Fruit fly (Drosophila melanogaster) whole organism, embryonic: ENCODE results near the gene TTLL4B.

Experiments used
- B-H1 ChIP-seq: fragments of 200-800 bp; sonication (Bioruptor generic); IDR thresholded peaks from 3 replicates; pipeline ENCODE4 v1.3.6; 2022; ENCODE audit warnings: missing biosample characterization, missing genetic modification characterization
- Bgb ChIP-seq: fragments of 200-800 bp; sonication (Bioruptor generic); IDR thresholded peaks from 2 replicates; pipeline ENCODE4 v1.3.6; 2022; ENCODE audit warnings: missing biosample characterization, missing genetic modification characterization; ENCODE audit not compliant: partially characterized antibody
- CG10267 ChIP-seq: fragments of 200-800 bp; sonication (Bioruptor generic); optimal IDR thresholded peaks from 2 replicates; lab custom pipeline; 2018; ENCODE audit warnings: missing biosample characterization, mild to moderate bottlenecking, missing genetic modification characterization, moderate library complexity
- CG12236 ChIP-seq: fragments of 200-800 bp; sonication (Bioruptor generic); optimal IDR thresholded peaks from 2 replicates; lab custom pipeline; 2016; ENCODE audit warnings: missing biosample characterization, missing genetic modification characterization
- CG13296 ChIP-seq: fragments of 200-800 bp; sonication (Bioruptor generic); optimal IDR thresholded peaks from 3 replicates; lab custom pipeline; 2018; ENCODE audit warnings: missing biosample characterization, mild to moderate bottlenecking, missing genetic modification characterization
- CG13775 ChIP-seq: fragments of 200-800 bp; sonication (Bioruptor generic); optimal IDR thresholded peaks from 3 replicates; lab custom pipeline; 2017; ENCODE audit warnings: missing biosample characterization, mild to moderate bottlenecking, missing genetic modification characterization
- CG2129 ChIP-seq: fragments of 200-800 bp; sonication (Bioruptor generic); IDR thresholded peaks from 2 replicates; pipeline ENCODE4 v1.3.6; 2022; ENCODE audit warnings: missing biosample characterization, missing genetic modification characterization; ENCODE audit not compliant: partially characterized antibody
- CG30020 ChIP-seq: fragments of 200-800 bp; optimal IDR thresholded peaks from 2 replicates; lab custom pipeline; 2019; ENCODE audit warnings: missing biosample characterization, mild to moderate bottlenecking, missing genetic modification characterization, moderate library complexity
- CG4360 ChIP-seq: fragments of 200-800 bp; sonication (Bioruptor generic); IDR thresholded peaks from 2 replicates; pipeline ENCODE4 v1.3.6; 2022; ENCODE audit warnings: missing biosample characterization, missing genetic modification characterization
- CG6175 ChIP-seq: fragments of 200-800 bp; sonication (Bioruptor generic); IDR thresholded peaks from 3 replicates; pipeline ENCODE4 v1.3.6; 2022; ENCODE audit warnings: missing biosample characterization, missing genetic modification characterization
- CG6272 ChIP-seq: fragments of 200-800 bp; sonication (Bioruptor generic); IDR thresholded peaks from 2 replicates; pipeline ENCODE4 v1.3.6; 2022; ENCODE audit warnings: missing biosample characterization, missing genetic modification characterization
- CG6765 ChIP-seq: fragments of 200-800 bp; sonication (Bioruptor generic); optimal IDR thresholded peaks from 3 replicates; lab custom pipeline; 2017; ENCODE audit warnings: missing biosample characterization, mild to moderate bottlenecking, missing genetic modification characterization
- Dbx ChIP-seq: fragments of 200-800 bp; sonication (Bioruptor generic); IDR thresholded peaks from 3 replicates; pipeline ENCODE4 v1.3.6; 2022; ENCODE audit warnings: missing biosample characterization, missing genetic modification characterization
- Dek ChIP-seq: fragments of 200-800 bp; sonication (Bioruptor generic); optimal IDR thresholded peaks from 3 replicates; lab custom pipeline; 2019; ENCODE audit warnings: missing biosample characterization, mild to moderate bottlenecking, missing genetic modification characterization, moderate library complexity
- Eip74EF ChIP-seq, 2 experiments: fragments of 200-800 bp in 1 of 2; fragments of >200 bp in 1 of 2; sonication (Bioruptor generic) in 1 of 2; optimal IDR thresholded peaks; 2 replicates each; lab custom pipeline; 2017 to 2019; ENCODE audit warnings: missing biosample characterization in 2 of 2, missing genetic modification characterization in 2 of 2, mild to moderate bottlenecking in 1 of 2, moderate library complexity in 1 of 2
- Kr ChIP-seq: fragments of 200-800 bp; sonication (Bioruptor generic); optimal IDR thresholded peaks from 2 replicates; lab custom pipeline; 2017; ENCODE audit warnings: missing biosample characterization, mild to moderate bottlenecking, missing genetic modification characterization
- Meics ChIP-seq: fragments of 200-800 bp; sonication (Bioruptor generic); optimal IDR thresholded peaks from 2 replicates; lab custom pipeline; 2017; ENCODE audit warnings: missing biosample characterization, mild to moderate bottlenecking, missing genetic modification characterization
- Pdp1 ChIP-seq, 2 experiments: fragments of 200-800 bp; sonication (Bioruptor generic); optimal IDR thresholded peaks; 3 replicates each; lab custom pipeline; 2016; ENCODE audit warnings: missing biosample characterization in 2 of 2, missing genetic modification characterization in 2 of 2, mild to moderate bottlenecking in 1 of 2, moderate library complexity in 1 of 2
- Poxn ChIP-seq: fragments of 200-800 bp; sonication (Bioruptor generic); IDR thresholded peaks from 2 replicates; pipeline ENCODE4 v1.3.6; 2022; ENCODE audit warnings: missing biosample characterization, missing genetic modification characterization
- chif ChIP-seq, 2 experiments: fragments of 200-800 bp; sonication (Bioruptor generic); optimal IDR thresholded peaks; 3 replicates each; lab custom pipeline; 2016; ENCODE audit warnings: missing biosample characterization in 2 of 2, missing genetic modification characterization in 2 of 2
- chinmo ChIP-seq: fragments of 200-800 bp; sonication (Bioruptor generic); IDR thresholded peaks from 4 replicates; pipeline ENCODE4 v1.3.6; 2022; ENCODE audit warnings: missing biosample characterization, missing genetic modification characterization; ENCODE audit not compliant: partially characterized antibody
- chm ChIP-seq: fragments of 200-800 bp; sonication (Bioruptor generic); IDR thresholded peaks from 2 replicates; pipeline ENCODE4 v1.3.6; 2022; ENCODE audit warnings: missing biosample characterization, missing genetic modification characterization
- corto ChIP-seq: fragments of 200-800 bp; sonication (Bioruptor generic); optimal IDR thresholded peaks from 2 replicates; lab custom pipeline; 2016; ENCODE audit warnings: missing biosample characterization, mild to moderate bottlenecking, missing genetic modification characterization, moderate library complexity
- dimm ChIP-seq: fragments of 200-800 bp; sonication (Bioruptor generic); IDR thresholded peaks from 2 replicates; pipeline ENCODE4 v1.3.6; 2022; ENCODE audit warnings: missing biosample characterization, missing genetic modification characterization
- dm ChIP-seq: fragments of 200-800 bp; sonication (Bioruptor generic); optimal IDR thresholded peaks from 3 replicates; lab custom pipeline; 2016; ENCODE audit warnings: missing biosample characterization, missing genetic modification characterization
- dysf ChIP-seq: fragments of 200-800 bp; sonication (Bioruptor generic); IDR thresholded peaks from 3 replicates; pipeline ENCODE4 v1.3.6; 2022; ENCODE audit warnings: missing biosample characterization, missing genetic modification characterization
- en ChIP-seq: fragments of 200-800 bp; sonication (Bioruptor generic); optimal IDR thresholded peaks from 2 replicates; lab custom pipeline; 2016; ENCODE audit warnings: missing biosample characterization, missing genetic modification characterization
- fu2 ChIP-seq: fragments of 200-800 bp; sonication (Bioruptor generic); optimal IDR thresholded peaks from 2 replicates; lab custom pipeline; 2016; ENCODE audit warnings: missing biosample characterization, missing genetic modification characterization
- ham ChIP-seq: fragments of 200-800 bp; sonication (Bioruptor generic); IDR thresholded peaks from 2 replicates; pipeline ENCODE4 v1.3.6; 2022; ENCODE audit warnings: missing biosample characterization, missing genetic modification characterization
- hb ChIP-seq: fragments of 200-800 bp; sonication (Bioruptor generic); IDR thresholded peaks from 3 replicates; pipeline ENCODE4 v1.3.6; 2022; ENCODE audit warnings: missing biosample characterization, missing genetic modification characterization; ENCODE audit not compliant: partially characterized antibody
- hbn ChIP-seq: fragments of 200-800 bp; sonication (Bioruptor generic); IDR thresholded peaks from 2 replicates; pipeline ENCODE4 v1.3.6; 2022; ENCODE audit warnings: missing biosample characterization, missing genetic modification characterization; ENCODE audit not compliant: partially characterized antibody
- hkb ChIP-seq, 2 experiments: fragments of 200-800 bp in 1 of 2; fragments of >200 bp in 1 of 2; sonication (Bioruptor generic) in 1 of 2; IDR thresholded peaks in 1 of 2; optimal IDR thresholded peaks in 1 of 2; 2 replicates each; pipeline versions ENCODE4 v1.3.6 to Lab custom; 2017 to 2022; ENCODE audit warnings: missing biosample characterization in 1 of 2, missing genetic modification characterization in 1 of 2
- kay ChIP-seq: fragments of 200-800 bp; sonication (Bioruptor generic); optimal IDR thresholded peaks from 2 replicates; lab custom pipeline; 2016; ENCODE audit warnings: missing biosample characterization, missing genetic modification characterization
- lab ChIP-seq: fragments of 200-800 bp; sonication (Bioruptor generic); optimal IDR thresholded peaks from 3 replicates; lab custom pipeline; 2017; ENCODE audit warnings: missing biosample characterization, missing genetic modification characterization, mild to moderate bottlenecking, moderate library complexity, missing genetic modification reagents
- lilli ChIP-seq: fragments of 200-800 bp; sonication (Bioruptor generic); optimal IDR thresholded peaks from 3 replicates; lab custom pipeline; 2016; ENCODE audit warnings: missing biosample characterization, missing genetic modification characterization
- lov ChIP-seq, 2 experiments: fragments of 200-800 bp in 1 of 2; fragments of >200 bp in 1 of 2; sonication (Bioruptor generic) in 1 of 2; IDR thresholded peaks in 1 of 2; optimal IDR thresholded peaks in 1 of 2; 2 replicates in 1 of 2; 3 replicates in 1 of 2; pipeline versions ENCODE4 v1.3.6 to Lab custom; 2017 to 2022; ENCODE audit warnings: missing biosample characterization in 1 of 2, missing genetic modification characterization in 1 of 2
- nerfin-1 ChIP-seq: fragments of 200-800 bp; sonication (Bioruptor generic); optimal IDR thresholded peaks from 3 replicates; lab custom pipeline; 2019; ENCODE audit warnings: missing biosample characterization, mild to moderate bottlenecking, missing genetic modification characterization, moderate library complexity
- nom ChIP-seq: fragments of 200-800 bp; sonication (Bioruptor generic); optimal IDR thresholded peaks from 2 replicates; lab custom pipeline; 2017; ENCODE audit warnings: missing biosample characterization, missing genetic modification characterization, mild to moderate bottlenecking, moderate library complexity, missing genetic modification reagents
- onecut ChIP-seq: fragments of 200-800 bp; sonication (Bioruptor generic); IDR thresholded peaks from 2 replicates; pipeline ENCODE4 v1.3.6; 2022; ENCODE audit warnings: missing biosample characterization, missing genetic modification characterization
- otp ChIP-seq: fragments of 200-800 bp; sonication (Bioruptor generic); IDR thresholded peaks from 3 replicates; pipeline ENCODE4, ENCODE4 v1.3.6; 2022; ENCODE audit warnings: missing biosample characterization, missing genetic modification characterization
- pfk ChIP-seq: fragments of 200-800 bp; sonication (Bioruptor generic); optimal IDR thresholded peaks from 2 replicates; lab custom pipeline; 2018; ENCODE audit warnings: missing biosample characterization, mild to moderate bottlenecking, missing genetic modification characterization, moderate library complexity
- pnt ChIP-seq: fragments of 200-800 bp; sonication (Bioruptor generic); optimal IDR thresholded peaks from 3 replicates; lab custom pipeline; 2016; ENCODE audit warnings: missing biosample characterization, missing genetic modification characterization
- repo ChIP-seq: fragments of 200-800 bp; sonication (Bioruptor generic); optimal IDR thresholded peaks from 2 replicates; lab custom pipeline; 2016; ENCODE audit warnings: missing biosample characterization, missing genetic modification characterization
- sc ChIP-seq, 3 experiments: fragments of >200 bp in 2 of 3; fragments of 200-800 bp in 1 of 3; sonication (Bioruptor generic) in 1 of 3; optimal IDR thresholded peaks; 2 replicates in 2 of 3; 3 replicates in 1 of 3; lab custom pipeline; 2017; ENCODE audit warnings: mild to moderate bottlenecking in 1 of 3, missing biosample characterization in 1 of 3, missing genetic modification characterization in 1 of 3, missing genetic modification reagents in 1 of 3
- sisA ChIP-seq: fragments of 200-800 bp; sonication (Bioruptor generic); IDR thresholded peaks from 2 replicates; pipeline ENCODE4 v1.3.6; 2022; ENCODE audit warnings: missing biosample characterization, missing genetic modification characterization
- stwl ChIP-seq: fragments of 200-800 bp; sonication (Bioruptor generic); optimal IDR thresholded peaks from 3 replicates; lab custom pipeline; 2018; ENCODE audit warnings: missing biosample characterization, mild to moderate bottlenecking, missing genetic modification characterization, moderate library complexity
- tup ChIP-seq: fragments of 200-800 bp; sonication (Bioruptor generic); optimal IDR thresholded peaks from 2 replicates; lab custom pipeline; 2016; ENCODE audit warnings: missing biosample characterization, mild to moderate bottlenecking, missing genetic modification characterization, moderate library complexity
- tx ChIP-seq: fragments of 200-800 bp; sonication (Bioruptor generic); optimal IDR thresholded peaks from 2 replicates; lab custom pipeline; 2016; ENCODE audit warnings: missing biosample characterization, missing genetic modification characterization
- zf30C ChIP-seq: fragments of 200-800 bp; sonication (Bioruptor generic); optimal IDR thresholded peaks from 3 replicates; lab custom pipeline; 2018; ENCODE audit warnings: missing biosample characterization, mild to moderate bottlenecking, missing genetic modification characterization

Gene TTLL4B

DNA sequence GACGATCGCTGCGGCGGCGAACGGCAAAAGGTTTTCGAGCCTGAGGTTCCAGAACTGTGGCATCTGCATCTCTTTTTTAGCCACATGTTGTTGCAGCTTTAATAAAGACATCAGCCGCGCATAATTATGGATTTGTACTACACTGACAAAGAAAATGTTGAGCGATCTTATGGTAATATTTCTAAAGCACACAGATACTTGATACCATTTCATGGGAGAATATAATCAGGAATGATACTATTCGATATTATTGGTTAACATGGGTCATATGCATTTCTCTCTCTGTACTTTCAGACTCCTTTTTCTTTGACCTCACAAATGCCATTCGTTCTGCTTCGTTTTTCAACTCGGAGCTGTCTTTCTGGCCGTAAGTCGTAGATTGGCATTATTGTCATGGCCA lies 10.3 kb upstream of the TTLL4B start (continued):
- no peak for TF ChIP-seq onecut
- no peak for TF ChIP-seq hkb (optimal IDR thresholded peaks at IDR 0.05; lab: Kevin White, UChicago)
- TF ChIP-seq hkb (GFP tag; IDR thresholded peaks at IDR 0.05; lab: Robert Waterston, UW): no peak
- TF ChIP-seq nom: no peak
- no peak for TF ChIP-seq repo
- TF ChIP-seq stwl: peak; percentile 2
- TF ChIP-seq en: peak; percentile 15
- TF ChIP-seq Kr (GFP tag; lab: Kevin White, UChicago): no peak
- TF ChIP-seq CG2129 (GFP tag; lab: Robert Waterston, UW): no peak
- TF ChIP-seq tup (GFP tag; lab: Kevin White, UChicago): no peak
- no peak for TF ChIP-seq fu2 (GFP tag; lab: Kevin White, UChicago)
- peak; percentile 37; the same call in 1 of the 2 replicates for TF ChIP-seq CG4360 (GFP tag; lab: Robert Waterston, UW)
- no peak for TF ChIP-seq Poxn (GFP tag; lab: Robert Waterston, UW)
- peak; percentile 66; the same call in 1 of the 2 replicates for TF ChIP-seq chm (GFP tag; lab: Robert Waterston, UW)
- TF ChIP-seq corto (GFP tag; lab: Kevin White, UChicago): no peak
- TF ChIP-seq Dek (tag; lab: Kevin White, UChicago): no peak
- TF ChIP-seq lov (optimal IDR thresholded peaks at IDR 0.05; lab: Kevin White, UChicago): no peak
- TF ChIP-seq lov (GFP tag; IDR thresholded peaks at IDR 0.05; lab: Robert Waterston, UW): 0 out of 3 replicates have a peak, but pooled peaks have one; percentile 55
- TF ChIP-seq tx (GFP tag; lab: Kevin White, UChicago): no peak
- TF ChIP-seq sc (optimal IDR thresholded peaks at IDR 0.05; lab: Kevin White, UChicago): no peak
- TF ChIP-seq sc (GFP tag; optimal IDR thresholded peaks at IDR 0.05; lab: Kevin White, UChicago): peak; percentile 35
- TF ChIP-seq CG13296 (GFP tag; lab: Kevin White, UChicago): no peak
- no peak for TF ChIP-seq Meics (GFP tag; lab: Kevin White, UChicago)
- TF ChIP-seq kay: no peak
- TF ChIP-seq Eip74EF (GFP tag; optimal IDR thresholded peaks at IDR 0.05; lab: Kevin White, UChicago): no peak
- TF ChIP-seq pnt (GFP tag; lab: Kevin White, UChicago): peak; percentile 56
- TF ChIP-seq B-H1: no peak
- TF ChIP-seq Bgb: no peak
- TF ChIP-seq CG6272 (GFP tag; lab: Robert Waterston, UW): no peak
- TF ChIP-seq sisA: peak; percentile 53
- no peak; the same call in 2 of the 3 replicates for TF ChIP-seq dysf (GFP tag; lab: Robert Waterston, UW)
- TF ChIP-seq pfk (GFP tag; lab: Kevin White, UChicago): no peak
- no peak for TF ChIP-seq ham (GFP tag; lab: Robert Waterston, UW)
- peak; percentile 6 for TF ChIP-seq dm
- peak; percentile 9 for TF ChIP-seq CG13775 (GFP tag; lab: Kevin White, UChicago)
- TF ChIP-seq CG10267: peak; percentile 62
- no peak for TF ChIP-seq hbn (GFP tag; lab: Robert Waterston, UW)
- peak in 1 of 2 experiments; percentile 25 for TF ChIP-seq Pdp1 (GFP tag; optimal IDR thresholded peaks at IDR 0.05; lab: Kevin White, UChicago)
- peak; percentile 64 for TF ChIP-seq zf30C (GFP tag; lab: Kevin White, UChicago)
- TF ChIP-seq otp (GFP tag; lab: Robert Waterston, UW): no peak
- no peak for TF ChIP-seq hb (GFP tag; lab: Robert Waterston, UW)
- no peak for TF ChIP-seq Dbx (GFP tag; lab: Robert Waterston, UW)
- peak; percentile 42 for TF ChIP-seq nerfin-1 (tag; lab: Kevin White, UChicago)
- TF ChIP-seq CG6765 (GFP tag; lab: Kevin White, UChicago): no peak
- TF ChIP-seq dimm: no peak
- TF ChIP-seq lilli (GFP tag; lab: Kevin White, UChicago): peak; percentile 8
- no peak for TF ChIP-seq chinmo (GFP tag; lab: Robert Waterston, UW)
- peak; percentile 45 to 67 for TF ChIP-seq chif (GFP tag; optimal IDR thresholded peaks at IDR 0.05; lab: Kevin White, UChicago)
- TF ChIP-seq CG6175 (GFP tag; lab: Robert Waterston, UW): no peak
- TF ChIP-seq CG12236 (GFP tag; lab: Kevin White, UChicago): peak; percentile 30
- no peak for TF ChIP-seq CG30020
- no peak for TF ChIP-seq lab
